Fruit fly (Drosophila melanogaster) whole organism, embryonic: ENCODE measurements around the gene mRpL19.

ENCODE experiments used
- Awh ChIP-seq: fragments of 200-800 bp; sonication (Bioruptor generic); IDR thresholded peaks from 2 replicates; pipeline ENCODE4, ENCODE4 v1.3.6; 2022; ENCODE audit warnings: missing biosample characterization, missing genetic modification characterization
- CG10209 ChIP-seq: fragments of 200-800 bp; sonication (Bioruptor generic); optimal IDR thresholded peaks from 3 replicates; lab custom pipeline; 2017; ENCODE audit warnings: missing biosample characterization, mild to moderate bottlenecking, missing genetic modification characterization, missing genetic modification reagents
- CG10267 ChIP-seq: fragments of 200-800 bp; sonication (Bioruptor generic); optimal IDR thresholded peaks from 2 replicates; lab custom pipeline; 2018; ENCODE audit warnings: missing biosample characterization, mild to moderate bottlenecking, missing genetic modification characterization, moderate library complexity
- CG10565 ChIP-seq: fragments of 200-800 bp; sonication (Bioruptor generic); optimal IDR thresholded peaks from 3 replicates; lab custom pipeline; 2016; ENCODE audit warnings: missing biosample characterization, mild to moderate bottlenecking, missing genetic modification characterization
- CG10654 ChIP-seq: fragments of 200-800 bp; sonication (Bioruptor generic); optimal IDR thresholded peaks from 2 replicates; lab custom pipeline; 2016; ENCODE audit warnings: missing biosample characterization, missing genetic modification characterization
- CG11695 ChIP-seq: fragments of 200-800 bp; sonication (Bioruptor generic); IDR thresholded peaks from 3 replicates; pipeline ENCODE4 v1.3.6; 2022; ENCODE audit warnings: missing biosample characterization, missing genetic modification characterization
- CG13296 ChIP-seq: fragments of 200-800 bp; sonication (Bioruptor generic); optimal IDR thresholded peaks from 3 replicates; lab custom pipeline; 2018; ENCODE audit warnings: missing biosample characterization, mild to moderate bottlenecking, missing genetic modification characterization
- CG15269 ChIP-seq: fragments of 200-800 bp; sonication (Bioruptor generic); optimal IDR thresholded peaks from 2 replicates; lab custom pipeline; 2018; ENCODE audit warnings: missing biosample characterization, mild to moderate bottlenecking, missing genetic modification characterization, moderate library complexity
- CG2116 ChIP-seq: fragments of 200-800 bp; sonication (Bioruptor generic); optimal IDR thresholded peaks from 3 replicates; lab custom pipeline; 2018; ENCODE audit warnings: missing biosample characterization, mild to moderate bottlenecking, missing genetic modification characterization
- CG3065 ChIP-seq: fragments of 200-800 bp; sonication (Bioruptor generic); optimal IDR thresholded peaks from 2 replicates; lab custom pipeline; 2016; ENCODE audit warnings: missing biosample characterization, missing genetic modification characterization
- CG34422 ChIP-seq: fragments of 200-800 bp; sonication (Bioruptor generic); IDR thresholded peaks from 3 replicates; pipeline ENCODE4 v1.3.6; 2022; ENCODE audit warnings: missing biosample characterization, missing genetic modification characterization
- CG5180 ChIP-seq: fragments of 200-800 bp; sonication (Bioruptor generic); optimal IDR thresholded peaks from 3 replicates; lab custom pipeline; 2017; ENCODE audit warnings: missing biosample characterization, missing genetic modification characterization, mild to moderate bottlenecking, moderate library complexity, missing genetic modification reagents
- CG5245 ChIP-seq: fragments of 200-800 bp; sonication (Bioruptor generic); optimal IDR thresholded peaks from 3 replicates; lab custom pipeline; 2016; ENCODE audit warnings: missing biosample characterization, missing genetic modification characterization
- CG6854 ChIP-seq: fragments of 200-800 bp; sonication (Bioruptor generic); optimal IDR thresholded peaks from 3 replicates; lab custom pipeline; 2017; ENCODE audit warnings: missing biosample characterization, mild to moderate bottlenecking, missing genetic modification characterization
- CG7357 ChIP-seq: fragments of 200-800 bp; sonication (Bioruptor generic); IDR thresholded peaks from 3 replicates; pipeline ENCODE4 v1.3.6; 2022; ENCODE audit warnings: missing biosample characterization, missing genetic modification characterization
- CG8944 ChIP-seq: fragments of 200-800 bp; sonication (Bioruptor generic); optimal IDR thresholded peaks from 3 replicates; lab custom pipeline; 2016; ENCODE audit warnings: missing biosample characterization, missing genetic modification characterization
- CG9727 ChIP-seq: fragments of 200-800 bp; sonication (Bioruptor generic); optimal IDR thresholded peaks from 3 replicates; lab custom pipeline; 2017; ENCODE audit warnings: missing biosample characterization, mild to moderate bottlenecking, missing genetic modification characterization
- D19B ChIP-seq: fragments of 200-800 bp; sonication (Bioruptor generic); optimal IDR thresholded peaks from 2 replicates; lab custom pipeline; 2017; ENCODE audit warnings: missing biosample characterization, mild to moderate bottlenecking, missing genetic modification characterization
- Dbx ChIP-seq: fragments of 200-800 bp; sonication (Bioruptor generic); IDR thresholded peaks from 3 replicates; pipeline ENCODE4 v1.3.6; 2022; ENCODE audit warnings: missing biosample characterization, missing genetic modification characterization
- Dek ChIP-seq: fragments of 200-800 bp; sonication (Bioruptor generic); optimal IDR thresholded peaks from 3 replicates; lab custom pipeline; 2019; ENCODE audit warnings: missing biosample characterization, mild to moderate bottlenecking, missing genetic modification characterization, moderate library complexity
- Doc2 ChIP-seq: fragments of 200-800 bp; sonication (Bioruptor generic); IDR thresholded peaks from 2 replicates; pipeline ENCODE4 v1.3.6; 2022; ENCODE audit warnings: missing biosample characterization, missing genetic modification characterization
- Eip74EF ChIP-seq, 2 experiments: fragments of 200-800 bp in 1 of 2; fragments of >200 bp in 1 of 2; sonication (Bioruptor generic) in 1 of 2; optimal IDR thresholded peaks; 2 replicates each; lab custom pipeline; 2017 to 2019; ENCODE audit warnings: missing biosample characterization in 2 of 2, missing genetic modification characterization in 2 of 2, mild to moderate bottlenecking in 1 of 2, moderate library complexity in 1 of 2
- HLH3B ChIP-seq: fragments of 200-800 bp; sonication (Bioruptor generic); IDR thresholded peaks from 2 replicates; pipeline ENCODE4 v1.3.6; 2022; ENCODE audit warnings: missing biosample characterization, missing genetic modification characterization
- Hand ChIP-seq: fragments of 200-800 bp; sonication (Bioruptor generic); optimal IDR thresholded peaks from 2 replicates; lab custom pipeline; 2017; ENCODE audit warnings: mild to moderate bottlenecking, missing biosample characterization, missing genetic modification reagents, missing genetic modification characterization
- Hey ChIP-seq: fragments of 200-800 bp; sonication (Bioruptor generic); optimal IDR thresholded peaks from 3 replicates; lab custom pipeline; 2018; ENCODE audit warnings: missing biosample characterization, mild to moderate bottlenecking, missing genetic modification characterization
- Hr78 ChIP-seq, 2 experiments: fragments of 200-800 bp in 1 of 2; fragments of >200 bp in 1 of 2; sonication (Bioruptor generic) in 1 of 2; optimal IDR thresholded peaks; 2 replicates each; lab custom pipeline; 2017 to 2019; ENCODE audit warnings: missing biosample characterization in 2 of 2, missing genetic modification characterization in 2 of 2, mild to moderate bottlenecking in 1 of 2, moderate library complexity in 1 of 2
- Kr ChIP-seq: fragments of 200-800 bp; sonication (Bioruptor generic); optimal IDR thresholded peaks from 2 replicates; lab custom pipeline; 2017; ENCODE audit warnings: missing biosample characterization, mild to moderate bottlenecking, missing genetic modification characterization
- Ravus ChIP-seq: fragments of 200-800 bp; sonication (Bioruptor generic); IDR thresholded peaks from 2 replicates; pipeline ENCODE4 v1.3.6; 2022; ENCODE audit warnings: missing biosample characterization, missing genetic modification characterization
- ac ChIP-seq: fragments of 200-800 bp; sonication (Bioruptor generic); optimal IDR thresholded peaks from 3 replicates; lab custom pipeline; 2017; ENCODE audit warnings: missing biosample characterization, mild to moderate bottlenecking, missing genetic modification characterization
- ara ChIP-seq: fragments of 200-800 bp; sonication (Bioruptor generic); IDR thresholded peaks from 2 replicates; pipeline ENCODE4 v1.3.6; 2022; ENCODE audit warnings: missing biosample characterization, missing genetic modification characterization
- emc ChIP-seq: fragments of 200-800 bp; sonication (Bioruptor generic); optimal IDR thresholded peaks from 2 replicates; lab custom pipeline; 2016; ENCODE audit warnings: missing biosample characterization, missing genetic modification characterization
- en ChIP-seq: fragments of 200-800 bp; sonication (Bioruptor generic); optimal IDR thresholded peaks from 2 replicates; lab custom pipeline; 2016; ENCODE audit warnings: missing biosample characterization, missing genetic modification characterization
- gcm ChIP-seq: fragments of 200-800 bp; sonication (Bioruptor generic); optimal IDR thresholded peaks from 2 replicates; lab custom pipeline; 2019; ENCODE audit warnings: missing biosample characterization, mild to moderate bottlenecking, missing genetic modification characterization, moderate library complexity
- gro ChIP-seq: fragments of 200-800 bp; sonication (Bioruptor generic); optimal IDR thresholded peaks from 2 replicates; lab custom pipeline; 2016; ENCODE audit warnings: missing biosample characterization, missing genetic modification characterization
- hkb ChIP-seq, 2 experiments: fragments of 200-800 bp in 1 of 2; fragments of >200 bp in 1 of 2; sonication (Bioruptor generic) in 1 of 2; IDR thresholded peaks in 1 of 2; optimal IDR thresholded peaks in 1 of 2; 2 replicates each; pipeline versions ENCODE4 v1.3.6 to Lab custom; 2017 to 2022; ENCODE audit warnings: missing biosample characterization in 1 of 2, missing genetic modification characterization in 1 of 2
- jigr1 ChIP-seq: fragments of 200-800 bp; sonication (Bioruptor generic); IDR thresholded peaks from 3 replicates; pipeline ENCODE4 v1.3.6; 2022; ENCODE audit warnings: missing biosample characterization, missing genetic modification characterization
- kah ChIP-seq: fragments of 200-800 bp; sonication (Bioruptor generic); optimal IDR thresholded peaks from 2 replicates; lab custom pipeline; 2018; ENCODE audit warnings: missing biosample characterization, mild to moderate bottlenecking, missing genetic modification characterization
- lab ChIP-seq: fragments of 200-800 bp; sonication (Bioruptor generic); optimal IDR thresholded peaks from 3 replicates; lab custom pipeline; 2017; ENCODE audit warnings: missing biosample characterization, missing genetic modification characterization, mild to moderate bottlenecking, moderate library complexity, missing genetic modification reagents
- nau ChIP-seq: fragments of 200-800 bp; sonication (Bioruptor generic); optimal IDR thresholded peaks from 3 replicates; lab custom pipeline; 2017; ENCODE audit warnings: missing biosample characterization, mild to moderate bottlenecking, missing genetic modification characterization, missing genetic modification reagents
- nerfin-2 ChIP-seq: fragments of 200-800 bp; sonication (Bioruptor generic); IDR thresholded peaks from 2 replicates; pipeline ENCODE4 v1.3.6; 2022; ENCODE audit warnings: missing biosample characterization, missing genetic modification characterization; ENCODE audit not compliant: partially characterized antibody
- nmo ChIP-seq: fragments of 200-800 bp; sonication (Bioruptor generic); optimal IDR thresholded peaks from 2 replicates; lab custom pipeline; 2018; ENCODE audit warnings: missing biosample characterization, mild to moderate bottlenecking, missing genetic modification characterization, moderate library complexity
- nom ChIP-seq: fragments of 200-800 bp; sonication (Bioruptor generic); optimal IDR thresholded peaks from 2 replicates; lab custom pipeline; 2017; ENCODE audit warnings: missing biosample characterization, missing genetic modification characterization, mild to moderate bottlenecking, moderate library complexity, missing genetic modification reagents
- pho ChIP-seq: fragments of 200-800 bp; sonication (Bioruptor generic); optimal IDR thresholded peaks from 2 replicates; lab custom pipeline; 2016; ENCODE audit warnings: missing biosample characterization, missing genetic modification characterization
- row ChIP-seq: fragments of 200-800 bp; sonication (Bioruptor generic); IDR thresholded peaks from 3 replicates; pipeline ENCODE4 v1.3.6; 2022; ENCODE audit warnings: missing biosample characterization, missing genetic modification characterization
- sd ChIP-seq: fragments of 200-800 bp; sonication (Bioruptor generic); optimal IDR thresholded peaks from 3 replicates; lab custom pipeline; 2018; ENCODE audit warnings: missing biosample characterization, mild to moderate bottlenecking, missing genetic modification characterization, moderate library complexity
- shn ChIP-seq: fragments of 200-800 bp; sonication (Bioruptor generic); optimal IDR thresholded peaks from 3 replicates; lab custom pipeline; 2016; ENCODE audit warnings: missing biosample characterization, missing genetic modification characterization
- tgo ChIP-seq: fragments of 200-800 bp; sonication (Bioruptor generic); IDR thresholded peaks from 3 replicates; pipeline ENCODE4 v1.3.6; 2022; ENCODE audit warnings: missing biosample characterization, missing genetic modification characterization
- tio ChIP-seq: fragments of 200-800 bp; sonication (Bioruptor generic); optimal IDR thresholded peaks from 2 replicates; lab custom pipeline; 2017; ENCODE audit warnings: missing biosample characterization, missing genetic modification characterization, inconsistent platforms

mRpL19 gene

dm6 chr3R:8659200-8659897 lies 14.6 kb upstream of the mRpL19 start (continued):
- TF ChIP-seq nerfin-2 (GFP tag; lab: Robert Waterston, UW): no peak
- peak in 1 of 2 experiments; percentile 4 for TF ChIP-seq Hr78 (GFP tag; optimal IDR thresholded peaks at IDR 0.05; lab: Kevin White, UChicago)
- TF ChIP-seq CG10654: no peak
- TF ChIP-seq CG2116 (GFP tag; lab: Kevin White, UChicago): no peak
- TF ChIP-seq CG10267: peak; percentile 38
- TF ChIP-seq nau (GFP tag; lab: Kevin White, UChicago): no peak
- TF ChIP-seq gcm (GFP tag; lab: Kevin White, UChicago): no peak
- TF ChIP-seq Eip74EF (GFP tag; optimal IDR thresholded peaks at IDR 0.05; lab: Kevin White, UChicago): peak in 1 of 2 experiments; percentile 32
- TF ChIP-seq Hand (GFP tag; lab: Kevin White, UChicago): peak; percentile 21
- peak; percentile 45 for TF ChIP-seq nmo
- peak; percentile 10 for TF ChIP-seq emc
- no peak for TF ChIP-seq CG7357 (GFP tag; lab: Robert Waterston, UW)
- TF ChIP-seq tio (GFP tag; lab: Kevin White, UChicago): no peak
- TF ChIP-seq CG9727 (GFP tag; lab: Kevin White, UChicago): peak; percentile 59
- TF ChIP-seq CG10565 (GFP tag; lab: Kevin White, UChicago): no peak
- peak; percentile 35 for TF ChIP-seq gro (GFP tag; lab: Kevin White, UChicago)
- no peak for TF ChIP-seq CG3065 (GFP tag; lab: Kevin White, UChicago)
- TF ChIP-seq pho (GFP tag; lab: Kevin White, UChicago): peak; percentile 71
- TF ChIP-seq CG11695 (GFP tag; lab: Robert Waterston, UW): peak; percentile 58; the same call in 2 of the 3 replicates
- no peak for TF ChIP-seq jigr1 (GFP tag; lab: Robert Waterston, UW)
- TF ChIP-seq Kr (GFP tag; lab: Kevin White, UChicago): no peak
- TF ChIP-seq CG10209 (GFP tag; lab: Kevin White, UChicago): peak; percentile 53
- peak; percentile 41 for TF ChIP-seq kah (GFP tag; lab: Kevin White, UChicago)
- TF ChIP-seq CG8944: no peak
- peak; percentile 63 for TF ChIP-seq Dek (tag; lab: Kevin White, UChicago)
- TF ChIP-seq HLH3B (GFP tag; lab: Robert Waterston, UW): peak; percentile 61; the same call in 1 of the 2 replicates
- peak; percentile 47; the same call in 1 of the 2 replicates for TF ChIP-seq Awh (GFP tag; lab: Robert Waterston, UW)
- no peak for TF ChIP-seq Hey (tag; lab: Kevin White, UChicago)
- TF ChIP-seq Dbx (GFP tag; lab: Robert Waterston, UW): peak; percentile 55; the same call in 1 of the 3 replicates
- TF ChIP-seq sd (tag; lab: Kevin White, UChicago): peak; percentile 53
- peak; percentile 53 for TF ChIP-seq tgo
- TF ChIP-seq en (GFP tag; lab: Kevin White, UChicago): no peak
- peak; percentile 39 for TF ChIP-seq shn (GFP tag; lab: Kevin White, UChicago)
- peak; percentile 82 for TF ChIP-seq row (GFP tag; lab: Robert Waterston, UW)
- peak; percentile 34 for TF ChIP-seq D19B (GFP tag; lab: Kevin White, UChicago)
- TF ChIP-seq ara: no peak
- peak; percentile 42 for TF ChIP-seq CG5245 (GFP tag; lab: Kevin White, UChicago)
- peak; percentile 78 for TF ChIP-seq lab (GFP tag; lab: Kevin White, UChicago)
- peak; percentile 17 for TF ChIP-seq CG13296 (GFP tag; lab: Kevin White, UChicago)
- TF ChIP-seq ac: no peak
- TF ChIP-seq Doc2 (GFP tag; lab: Robert Waterston, UW): no peak
- no peak for TF ChIP-seq Ravus
- peak; percentile 73; the same call in 2 of the 3 replicates for TF ChIP-seq CG34422 (GFP tag; lab: Robert Waterston, UW)
- peak; percentile 40 for TF ChIP-seq nom (GFP tag; lab: Kevin White, UChicago)
- TF ChIP-seq CG5180 (GFP tag; lab: Kevin White, UChicago): peak; percentile 70
- peak; percentile 72 for TF ChIP-seq CG15269 (tag; lab: Kevin White, UChicago)
- TF ChIP-seq hkb (optimal IDR thresholded peaks at IDR 0.05; lab: Kevin White, UChicago): no peak
- TF ChIP-seq hkb (GFP tag; IDR thresholded peaks at IDR 0.05; lab: Robert Waterston, UW): peak; percentile 40; the same call in 1 of the 2 replicates
- TF ChIP-seq CG6854 (GFP tag; lab: Kevin White, UChicago): no peak
